Fruit fly (Drosophila melanogaster) S2 (cell line): ENCODE results near the gene S6kII.

ENCODE experiments used
- CG8478 ChIP-seq: fragments of >200 bp; optimal IDR thresholded peaks from 2 replicates; lab custom pipeline; 2018
- CTCF ChIP-seq, 2 experiments: fragments of >200 bp; optimal IDR thresholded peaks; 2 replicates each; lab custom pipeline; 2018

DNA sequence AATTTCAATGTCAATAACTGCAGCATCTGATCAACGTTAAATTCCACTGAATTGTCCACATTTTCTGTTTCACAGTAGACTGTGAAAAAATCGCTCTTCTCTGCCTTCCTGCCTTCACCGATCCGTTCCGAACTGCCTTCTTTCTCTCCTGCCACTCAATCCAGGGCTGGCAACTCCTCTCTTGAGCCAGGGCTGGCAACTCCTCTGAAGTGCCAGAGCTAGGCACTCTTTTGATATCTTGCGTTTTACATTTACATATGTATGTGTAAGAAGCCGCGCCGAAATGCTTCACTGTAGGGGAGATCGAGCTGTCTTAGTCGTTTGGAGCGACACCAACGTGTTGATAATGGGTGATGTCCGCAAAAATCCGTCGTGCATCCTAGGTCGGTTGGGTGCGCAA lies 45.3 kb downstream of the S6kII start:
- TF ChIP-seq CG8478 (lab: Kevin White, UChicago) (no peak), CTCF (optimal IDR thresholded peaks at IDR 0.05; lab: Kevin White, UChicago) (no peak)
